Worm (Caenorhabditis elegans) whole organism, L4 larva: ENCODE results near the gene F26F4.12.

ENCODE experiments used
- egl-27 ChIP-seq: sonication (generic microtip); optimal IDR thresholded peaks from 3 replicates; lab custom pipeline; 2017; ENCODE audit warnings: missing biosample characterization, missing genetic modification reagents, missing genetic modification characterization
- lim-7 ChIP-seq: fragments of 200-800 bp; sonication (Bioruptor generic); IDR thresholded peaks from 2 replicates; pipeline ENCODE4 v1.3.6; 2022; ENCODE audit warnings: missing genetic modification characterization, missing compliant biosample characterization
- lsy-2 ChIP-seq, 2 experiments: fragments of 150-350 bp in 1 of 2; sonication (generic microtip) in 1 of 2; optimal IDR thresholded peaks; 2 replicates each; lab custom pipeline; 2014 to 2017; ENCODE audit warnings: missing biosample characterization in 2 of 2, missing genetic modification characterization in 2 of 2
- madf-9 ChIP-seq: fragments of 200-800 bp; sonication (Bioruptor generic); conservative IDR thresholded peaks from 2 replicates; pipeline ENCODE4 v1.3.6; 2022; ENCODE audit warnings: missing genetic modification reagents, missing genetic modification characterization, missing compliant biosample characterization
- nhr-237 ChIP-seq: sonication (generic microtip); optimal IDR thresholded peaks from 2 replicates; lab custom pipeline; 2017; ENCODE audit warnings: missing biosample characterization, missing genetic modification characterization
- nhr-48 ChIP-seq: sonication (generic microtip); optimal IDR thresholded peaks from 2 replicates; lab custom pipeline; 2016; ENCODE audit warnings: mild to moderate bottlenecking, missing genetic modification characterization, missing compliant biosample characterization
- nhr-6 ChIP-seq: fragments of 150-350 bp; optimal IDR thresholded peaks from 2 replicates; lab custom pipeline; 2014; ENCODE audit warnings: missing biosample characterization, missing genetic modification characterization
- skn-1 ChIP-seq: fragments of 150-350 bp; optimal IDR thresholded peaks from 2 replicates; lab custom pipeline; 2014; ENCODE audit warnings: missing biosample characterization, missing genetic modification characterization
- snpc-4 ChIP-seq: fragments of 150-350 bp; optimal IDR thresholded peaks from 2 replicates; lab custom pipeline; 2014; ENCODE audit warnings: missing biosample characterization, missing genetic modification characterization
- unc-62 ChIP-seq, 3 experiments: fragments of 150-350 bp in 1 of 3; sonication (generic microtip); optimal IDR thresholded peaks in 2 of 3; peaks in 1 of 3; 1 replicate in 1 of 3; 2 replicates in 2 of 3; lab custom pipeline; 2014 to 2017; ENCODE audit warnings: missing biosample characterization in 3 of 3, missing genetic modification characterization in 3 of 3, missing genetic modification reagents in 3 of 3, missing genotype in 1 of 3
- zag-1 ChIP-seq: fragments of 150-350 bp; optimal IDR thresholded peaks from 2 replicates; lab custom pipeline; 2014; ENCODE audit warnings: missing biosample characterization, missing genetic modification characterization

DNA sequence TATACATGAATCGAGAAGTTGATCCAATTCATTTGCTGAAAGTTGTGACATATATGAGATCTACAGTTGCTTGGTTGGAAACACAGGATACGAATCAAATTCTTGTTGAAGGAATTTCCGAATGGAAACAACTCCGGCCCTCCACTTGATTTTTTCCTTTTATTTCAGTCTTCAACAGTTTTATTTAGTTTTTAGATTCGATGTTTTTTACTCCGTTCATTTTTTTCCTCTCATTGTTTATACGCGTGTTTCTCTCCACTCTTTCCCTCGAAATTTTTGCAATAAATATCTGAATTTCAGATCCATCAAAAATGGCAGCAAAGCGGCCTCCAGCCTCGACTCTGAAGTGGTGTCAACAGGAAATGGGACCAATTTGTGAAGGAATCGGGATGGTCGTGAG, 46.7 kb downstream of the F26F4.12 start, which contains the start of gene coq-8:
- TF ChIP-seq nhr-6 (tag; lab: Kevin White, UChicago) = no peak
- TF ChIP-seq zag-1 (tag; lab: Kevin White, UChicago) = no peak
- no peak for TF ChIP-seq lim-7 (GFP tag; lab: Robert Waterston, UW)
- no peak for TF ChIP-seq unc-62 (GFP tag; optimal IDR thresholded peaks at IDR 0.05 in 1 of 2; lab: Kevin White, UChicago)
- TF ChIP-seq unc-62 (tag; optimal IDR thresholded peaks at IDR 0.05; lab: Kevin White, UChicago) = no peak
- no peak for TF ChIP-seq nhr-237 (tag; lab: Kevin White, UChicago)
- no peak for TF ChIP-seq skn-1
- no peak for TF ChIP-seq nhr-48
- TF ChIP-seq egl-27 (tag; lab: Kevin White, UChicago) = no peak
- no peak for TF ChIP-seq lsy-2 (tag; optimal IDR thresholded peaks at IDR 0.05; lab: Kevin White, UChicago)
- TF ChIP-seq snpc-4 (tag; lab: Kevin White, UChicago) = no peak
- no peak for TF ChIP-seq madf-9
